Worm (Caenorhabditis elegans): ENCODE measurements around the gene hpk-1.

hpk-1 gene

ce11 chrX:4193080-4193479 is 24.0 kb downstream of the hpk-1 start (continued):
- no peak for TF ChIP-seq nhr-77 (tag; optimal IDR thresholded peaks at IDR 0.05)
- TF ChIP-seq nhr-76 (tag; optimal IDR thresholded peaks at IDR 0.05): no peak
- no peak for TF ChIP-seq sdz-12 (GFP tag; optimal IDR thresholded peaks at IDR 0.05)
- no peak for TF ChIP-seq F37D6.2 (tag; optimal IDR thresholded peaks at IDR 0.05)
- peak; percentile 39 for TF ChIP-seq hlh-11 (tag; optimal IDR thresholded peaks at IDR 0.05)
- no peak for TF ChIP-seq ceh-44 (GFP tag; IDR thresholded peaks at IDR 0.05)
- no peak for TF ChIP-seq tag-97 (GFP tag; IDR thresholded peaks at IDR 0.05)
- TF ChIP-seq nhr-28 (tag; optimal IDR thresholded peaks at IDR 0.05): peak; percentile 3
- TF ChIP-seq daf-19 (GFP tag; conservative IDR thresholded peaks at IDR 0.05): no peak
- no peak for TF ChIP-seq pqm-1 (tag; optimal IDR thresholded peaks at IDR 0.05)
- peak; percentile 37; the same call in 1 of the 2 replicates for TF ChIP-seq lin-38 (GFP tag; IDR thresholded peaks at IDR 0.05)
- TF ChIP-seq lin-29 (GFP tag; IDR thresholded peaks at IDR 0.05): no peak
- TF ChIP-seq daf-12 (tag; optimal IDR thresholded peaks at IDR 0.05): no peak
- TF ChIP-seq daf-16 (GFP tag; optimal IDR thresholded peaks at IDR 0.05): peak in 1 of 2 experiments; percentile 21
- peak; percentile 28 for TF ChIP-seq daf-16 (tag; optimal IDR thresholded peaks at IDR 0.05)
- TF ChIP-seq ztf-11 (tag; optimal IDR thresholded peaks at IDR 0.05): no peak
- no peak for TF ChIP-seq lir-3 (tag; optimal IDR thresholded peaks at IDR 0.05)
- TF ChIP-seq T20F7.1 (GFP tag; optimal IDR thresholded peaks at IDR 0.05): peak; percentile 58
- peak; percentile 68 for TF ChIP-seq mep-1 (tag; optimal IDR thresholded peaks at IDR 0.05)

- TF ChIP-seq unc-62 (GFP tag; optimal IDR thresholded peaks at IDR 0.05 in 1 of 2) (peak in 1 of 2 experiments; percentile 61), unc-62 (tag; optimal IDR thresholded peaks at IDR 0.05) (no peak), aha-1 (tag) (peak; percentile 94), ztf-11 (tag; optimal IDR thresholded peaks at IDR 0.05) (no peak)
Observed at ce11 chrX:4192235-4192634, 24.9 kb downstream of the hpk-1 start.

- TF ChIP-seq lim-7 (GFP tag; IDR thresholded peaks at IDR 0.05) (0 out of 2 replicates have a peak, but pooled peaks have one; percentile 18), jun-1 (tag; optimal IDR thresholded peaks at IDR 0.05) (peak; percentile 80), pqm-1 (tag; optimal IDR thresholded peaks at IDR 0.05) (peak; percentile 65), zip-11 (GFP tag; IDR thresholded peaks at IDR 0.05) (no peak), ztf-7 (tag; optimal IDR thresholded peaks at IDR 0.05) (peak; percentile 35), snpc-4 (tag; optimal IDR thresholded peaks at IDR 0.05) (no peak), lin-38 (GFP tag; IDR thresholded peaks at IDR 0.05) (no peak), T26A8.4 (GFP tag; IDR thresholded peaks at IDR 0.05) (peak; percentile 84), nhr-77 (tag; optimal IDR thresholded peaks at IDR 0.05) (peak; percentile 93), egl-27 (tag; optimal IDR thresholded peaks at IDR 0.05) (no peak), ZK337.2 (GFP tag; IDR thresholded peaks at IDR 0.05) (no peak), nhr-25 (tag; optimal IDR thresholded peaks at IDR 0.05; ENCODE audit: borderline replicate concordance, insufficient read depth) (peak; percentile 67), daf-19 (GFP tag; conservative IDR thresholded peaks at IDR 0.05) (no peak), cey-2 (tag; optimal IDR thresholded peaks at IDR 0.05; ENCODE audit: borderline replicate concordance, insufficient read depth) (no peak), nhr-6 (tag; optimal IDR thresholded peaks at IDR 0.05) (peak; percentile 85), Y105C5A.15 (GFP tag; IDR thresholded peaks at IDR 0.05) (no peak), set-16 (GFP tag; IDR thresholded peaks at IDR 0.05) (peak; percentile 77), Y75B8A.6 (GFP tag; IDR thresholded peaks at IDR 0.05) (0 out of 2 replicates have a peak, but pooled peaks have one; percentile 27), rbr-2 (tag; optimal IDR thresholded peaks at IDR 0.05) (peak; percentile 89), arid-1 (GFP tag; conservative IDR thresholded peaks at IDR 0.05) (peak; percentile 55; the same call in 1 of the 2 replicates), sdz-12 (GFP tag; optimal IDR thresholded peaks at IDR 0.05) (no peak), mes-2 (tag; optimal IDR thresholded peaks at IDR 0.05; ENCODE audit: poor library complexity, severe bottlenecking) (peak; percentile 91), unc-130 (GFP tag; optimal IDR thresholded peaks at IDR 0.05) (no peak), ceh-28 (tag; optimal IDR thresholded peaks at IDR 0.05) (no peak), ceh-44 (GFP tag; IDR thresholded peaks at IDR 0.05) (no peak), lin-29 (GFP tag; IDR thresholded peaks at IDR 0.05) (0 out of 2 replicates have a peak, but pooled peaks have one; percentile 10), zfp-2 (tag; optimal IDR thresholded peaks at IDR 0.05) (peak; percentile 42), F37D6.2 (tag; optimal IDR thresholded peaks at IDR 0.05) (peak; percentile 61), lin-39 (tag; optimal IDR thresholded peaks at IDR 0.05) (peak; percentile 16), F10B5.3 (tag; optimal IDR thresholded peaks at IDR 0.05) (no peak), lin-1 (GFP tag; IDR thresholded peaks at IDR 0.05) (peak; percentile 68; the same call in 1 of the 2 replicates), F44E2.7 (GFP tag; IDR thresholded peaks at IDR 0.05) (no peak), nhr-237 (tag; optimal IDR thresholded peaks at IDR 0.05) (no peak)
Observed at ce11 chrX:4190537-4191144, 26.4 kb downstream of the hpk-1 start, which contains the start of gene vha-12. TSS of gene vha-12 (plus strand) at chrX:4191094.
